Fruit fly (Drosophila melanogaster): ENCODE measurements around the gene nyo.

DNA sequence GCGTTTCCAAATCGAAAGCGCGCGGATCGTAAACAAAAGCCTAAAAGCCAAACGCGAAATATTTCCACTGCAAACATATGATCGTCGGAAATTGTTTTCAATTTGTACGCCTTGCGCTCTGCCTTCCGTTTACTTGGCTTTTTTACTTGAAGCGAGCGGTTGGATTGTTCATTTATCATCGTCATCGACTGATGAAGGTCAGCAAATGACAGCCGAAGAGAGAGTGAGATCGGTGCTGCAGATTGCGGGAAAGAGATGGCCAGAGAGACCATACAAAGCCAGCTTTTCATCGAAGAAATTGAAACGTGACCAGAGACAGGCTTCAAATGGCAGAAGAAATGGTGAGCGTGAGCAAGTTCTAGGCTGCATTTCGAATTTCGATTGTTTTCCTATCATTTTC lies 63.0 kb downstream of the nyo start:
- TF ChIP-seq D1 (tag; optimal IDR thresholded peaks at IDR 0.05) (no peak), Pif1B (GFP tag; optimal IDR thresholded peaks at IDR 0.05) (no peak), CG14655 (GFP tag; optimal IDR thresholded peaks at IDR 0.05) (no peak), CG8159 (tag; optimal IDR thresholded peaks at IDR 0.05) (no peak), CG12605 (GFP tag; IDR thresholded peaks at IDR 0.05) (no peak), fd96Ca (GFP tag; IDR thresholded peaks at IDR 0.05) (no peak), CG17806 (tag; optimal IDR thresholded peaks at IDR 0.05) (no peak), CG10348 (GFP tag; IDR thresholded peaks at IDR 0.05) (no peak), CG4496 (GFP tag; IDR thresholded peaks at IDR 0.05) (no peak), CG9948 (tag; optimal IDR thresholded peaks at IDR 0.05) (no peak), EcR (GFP tag; optimal IDR thresholded peaks at IDR 0.05) (no peak), CG8301 (tag; optimal IDR thresholded peaks at IDR 0.05) (no peak), Snoo (tag; optimal IDR thresholded peaks at IDR 0.05) (no peak)

Data from whole organism, pupa.